Worm (Caenorhabditis elegans) whole organism, L1 larva: ENCODE data around the gene col-41.
A peak's percentile ranks its signal among the peaks of the same experiment; 100 is the strongest.

ENCODE experiments used
- ceh-82 ChIP-seq, 3 experiments: fragments of 150-350 bp in 1 of 3; sonication (generic microtip) in 2 of 3; optimal IDR thresholded peaks; 2 replicates each; lab custom pipeline; 2014 to 2017; ENCODE audit warnings: missing biosample characterization in 3 of 3, missing genetic modification characterization in 3 of 3
- ceh-88 ChIP-seq: fragments of 200-800 bp; sonication (Bioruptor generic); IDR thresholded peaks from 2 replicates; pipeline ENCODE4 v1.3.6; 2022; ENCODE audit warnings: missing genetic modification characterization, missing compliant biosample characterization
- elt-2 ChIP-seq: sonication (generic microtip); optimal IDR thresholded peaks from 2 replicates; lab custom pipeline; 2016; ENCODE audit warnings: missing genetic modification characterization, mild to moderate bottlenecking, inconsistent platforms, missing compliant biosample characterization, missing genetic modification reagents
- isw-1 ChIP-seq: fragments of 200-800 bp; sonication (Bioruptor generic); IDR thresholded peaks from 2 replicates; pipeline ENCODE4 v1.3.6; 2022; ENCODE audit warnings: missing genetic modification characterization, missing compliant biosample characterization
- lin-35 ChIP-seq, 2 experiments: fragments of 150-350 bp; optimal IDR thresholded peaks; 2 replicates each; lab custom pipeline; 2014; ENCODE audit warnings: missing biosample characterization in 2 of 2, missing genetic modification characterization in 2 of 2, missing genetic modification reagents in 2 of 2
- sox-4 ChIP-seq: sonication (generic microtip); optimal IDR thresholded peaks from 2 replicates; lab custom pipeline; 2016; ENCODE audit warnings: missing genetic modification characterization, missing compliant biosample characterization
- sup-37 ChIP-seq: fragments of 200-800 bp; sonication (Bioruptor generic); optimal IDR thresholded peaks from 2 replicates; lab custom pipeline; 2018; ENCODE audit warnings: mild to moderate bottlenecking, missing genetic modification characterization, missing compliant biosample characterization

- TF ChIP-seq elt-2 = peak; percentile 13
- no peak for TF ChIP-seq lin-35 (GFP tag; optimal IDR thresholded peaks at IDR 0.05; lab: Kevin White, UChicago)
- TF ChIP-seq ceh-88 (GFP tag; lab: Robert Waterston, UW) = no peak
- no peak for TF ChIP-seq ceh-82 (tag; optimal IDR thresholded peaks at IDR 0.05; lab: Kevin White, UChicago)
- no peak for TF ChIP-seq isw-1
- TF ChIP-seq sox-4 (tag; lab: Kevin White, UChicago) = no peak
- TF ChIP-seq sup-37 (GFP tag; lab: Kevin White, UChicago) = no peak
Observed at ce11 chrX:15170958-15171357, 5.3 kb downstream of the col-41 start.
